Worm (Caenorhabditis elegans) whole organism, L4 larva: ENCODE measurements around the gene bris-1.
A peak's percentile ranks its signal among the peaks of the same experiment; 100 is the strongest.

Experiments used
- F44E2.7 ChIP-seq: fragments of 200-800 bp; sonication (Bioruptor generic); IDR thresholded peaks from 2 replicates; pipeline ENCODE4 v2.1.2; 2022; ENCODE audit warnings: missing genetic modification characterization, missing compliant biosample characterization
- Y5F2A.4 ChIP-seq: fragments of 200-800 bp; sonication (Bioruptor generic); optimal IDR thresholded peaks from 2 replicates; lab custom pipeline; 2018; ENCODE audit warnings: mild to moderate bottlenecking, missing genetic modification characterization, missing compliant biosample characterization
- aha-1 ChIP-seq: fragments of 150-350 bp; peaks from one replicate; lab custom pipeline; 2014; ENCODE audit warnings: missing biosample characterization, missing genetic modification characterization
- ceh-44 ChIP-seq: fragments of 200-800 bp; sonication (Bioruptor generic); IDR thresholded peaks from 2 replicates; pipeline ENCODE4 v1.3.6; 2022; ENCODE audit warnings: missing genetic modification reagents, missing genetic modification characterization, missing compliant biosample characterization
- ceh-82 ChIP-seq: sonication (generic microtip); optimal IDR thresholded peaks from 2 replicates; lab custom pipeline; 2017; ENCODE audit warnings: missing biosample characterization, missing genetic modification characterization
- daf-16 ChIP-seq, 3 experiments: sonication (generic microtip); optimal IDR thresholded peaks; 2 replicates each; lab custom pipeline; 2016 to 2017; ENCODE audit warnings: missing genetic modification characterization in 3 of 3, missing genetic modification reagents in 3 of 3, mild to moderate bottlenecking in 2 of 3, missing compliant biosample characterization in 2 of 3, missing biosample characterization in 1 of 3, moderate library complexity in 1 of 3
- dmd-6 ChIP-seq: fragments of 200-800 bp; sonication (Bioruptor generic); IDR thresholded peaks from 2 replicates; pipeline ENCODE4 v1.3.6; 2022; ENCODE audit warnings: missing genetic modification reagents, missing genetic modification characterization, missing compliant biosample characterization
- dpl-1 ChIP-seq: fragments of 150-350 bp; optimal IDR thresholded peaks from 2 replicates; lab custom pipeline; 2014; ENCODE audit warnings: missing biosample characterization, missing genetic modification reagents, missing genetic modification characterization
- dve-1 ChIP-seq: sonication (generic microtip); optimal IDR thresholded peaks from 2 replicates; lab custom pipeline; 2017; ENCODE audit warnings: antibody characterized with exemption, mild to moderate bottlenecking, missing genetic modification characterization, missing compliant biosample characterization; ENCODE audit not compliant: insufficient read depth
- hif-1 ChIP-seq, 2 experiments: sonication (generic microtip); optimal IDR thresholded peaks; 2 replicates each; lab custom pipeline; 2016 to 2017; ENCODE audit warnings: missing compliant biosample characterization in 2 of 2, missing genetic modification characterization in 2 of 2, missing genetic modification reagents in 2 of 2, missing genotype in 2 of 2, mild to moderate bottlenecking in 1 of 2
- hlh-11 ChIP-seq: fragments of 200-800 bp; sonication (Bioruptor generic); optimal IDR thresholded peaks from 2 replicates; lab custom pipeline; 2018; ENCODE audit warnings: mild to moderate bottlenecking, missing genetic modification characterization, missing compliant biosample characterization
- hlh-30 ChIP-seq: sonication (generic microtip); optimal IDR thresholded peaks from 2 replicates; lab custom pipeline; 2017; ENCODE audit warnings: antibody characterized with exemption, mild to moderate bottlenecking, missing genetic modification characterization, missing compliant biosample characterization; ENCODE audit not compliant: insufficient read depth
- lin-39 ChIP-seq: fragments of 150-350 bp; optimal IDR thresholded peaks from 2 replicates; lab custom pipeline; 2014; ENCODE audit warnings: missing biosample characterization, missing genetic modification reagents, missing genetic modification characterization
- lsy-2 ChIP-seq, 2 experiments: fragments of 150-350 bp in 1 of 2; sonication (generic microtip) in 1 of 2; optimal IDR thresholded peaks; 2 replicates each; lab custom pipeline; 2014 to 2017; ENCODE audit warnings: missing biosample characterization in 2 of 2, missing genetic modification characterization in 2 of 2
- madf-5 ChIP-seq, 2 experiments: fragments of 200-800 bp; sonication (Bioruptor generic); IDR thresholded peaks; 2 replicates each; pipeline ENCODE4 v1.3.6; 2022; ENCODE audit warnings: missing compliant biosample characterization in 2 of 2, missing genetic modification characterization in 2 of 2
- mdl-1 ChIP-seq, 2 experiments: fragments of 150-350 bp in 1 of 2; sonication (generic microtip) in 1 of 2; optimal IDR thresholded peaks; 2 replicates each; lab custom pipeline; 2014 to 2017; ENCODE audit warnings: missing biosample characterization in 2 of 2, missing genetic modification characterization in 2 of 2
- mep-1 ChIP-seq: fragments of 150-350 bp; sonication (generic microtip); optimal IDR thresholded peaks from 3 replicates; lab custom pipeline; 2014; ENCODE audit warnings: missing biosample characterization, missing genetic modification characterization
- mes-2 ChIP-seq: sonication (generic microtip); optimal IDR thresholded peaks from 2 replicates; lab custom pipeline; 2016; ENCODE audit warnings: missing genotype, mild to moderate bottlenecking, missing genetic modification characterization, missing compliant biosample characterization; ENCODE audit not compliant: poor library complexity, severe bottlenecking
- mxl-2 ChIP-seq: fragments of 200-800 bp; sonication (Bioruptor generic); conservative IDR thresholded peaks from 2 replicates; pipeline ENCODE4 v1.3.6; 2022; ENCODE audit warnings: missing genetic modification reagents, missing genetic modification characterization, missing compliant biosample characterization
- nhr-28 ChIP-seq: fragments of 150-350 bp; optimal IDR thresholded peaks from 2 replicates; lab custom pipeline; 2014; ENCODE audit warnings: missing biosample characterization, missing genetic modification characterization
- nhr-41 ChIP-seq: fragments of 200-800 bp; sonication (Bioruptor generic); IDR thresholded peaks from 2 replicates; pipeline ENCODE4 v1.3.6; 2022; ENCODE audit warnings: missing genetic modification reagents, missing genetic modification characterization, missing compliant biosample characterization
- nhr-6 ChIP-seq: fragments of 150-350 bp; optimal IDR thresholded peaks from 2 replicates; lab custom pipeline; 2014; ENCODE audit warnings: missing biosample characterization, missing genetic modification characterization
- nhr-77 ChIP-seq: fragments of 150-350 bp; optimal IDR thresholded peaks from 2 replicates; lab custom pipeline; 2014; ENCODE audit warnings: missing biosample characterization, missing genetic modification characterization
- php-3 ChIP-seq: fragments of 200-800 bp; sonication (Bioruptor generic); IDR thresholded peaks from 2 replicates; pipeline ENCODE4 v1.3.6; 2022; ENCODE audit warnings: missing genetic modification reagents, missing genetic modification characterization, missing compliant biosample characterization
- pqm-1 ChIP-seq: sonication (generic microtip); optimal IDR thresholded peaks from 2 replicates; lab custom pipeline; 2017; ENCODE audit warnings: missing biosample characterization, missing genetic modification characterization
- rbr-2 ChIP-seq: sonication (generic microtip); optimal IDR thresholded peaks from 2 replicates; lab custom pipeline; 2016; ENCODE audit warnings: missing genotype, missing genetic modification characterization, missing compliant biosample characterization
- set-16 ChIP-seq: fragments of 200-800 bp; sonication (Bioruptor generic); IDR thresholded peaks from 2 replicates; pipeline ENCODE4 v1.3.6; 2022; ENCODE audit warnings: missing genetic modification reagents, missing genetic modification characterization, missing compliant biosample characterization
- unc-62 ChIP-seq, 3 experiments: fragments of 150-350 bp in 1 of 3; sonication (generic microtip); optimal IDR thresholded peaks in 2 of 3; peaks in 1 of 3; 1 replicate in 1 of 3; 2 replicates in 2 of 3; lab custom pipeline; 2014 to 2017; ENCODE audit warnings: missing biosample characterization in 3 of 3, missing genetic modification characterization in 3 of 3, missing genetic modification reagents in 3 of 3, missing genotype in 1 of 3
- zag-1 ChIP-seq: fragments of 150-350 bp; optimal IDR thresholded peaks from 2 replicates; lab custom pipeline; 2014; ENCODE audit warnings: missing biosample characterization, missing genetic modification characterization
- zfp-2 ChIP-seq: sonication (generic microtip); optimal IDR thresholded peaks from 2 replicates; lab custom pipeline; 2016; ENCODE audit warnings: mild to moderate bottlenecking, missing genetic modification characterization, missing compliant biosample characterization
- ztf-7 ChIP-seq: fragments of 150-350 bp; optimal IDR thresholded peaks from 2 replicates; lab custom pipeline; 2014; ENCODE audit warnings: missing biosample characterization, missing genetic modification characterization

Gene bris-1

DNA sequence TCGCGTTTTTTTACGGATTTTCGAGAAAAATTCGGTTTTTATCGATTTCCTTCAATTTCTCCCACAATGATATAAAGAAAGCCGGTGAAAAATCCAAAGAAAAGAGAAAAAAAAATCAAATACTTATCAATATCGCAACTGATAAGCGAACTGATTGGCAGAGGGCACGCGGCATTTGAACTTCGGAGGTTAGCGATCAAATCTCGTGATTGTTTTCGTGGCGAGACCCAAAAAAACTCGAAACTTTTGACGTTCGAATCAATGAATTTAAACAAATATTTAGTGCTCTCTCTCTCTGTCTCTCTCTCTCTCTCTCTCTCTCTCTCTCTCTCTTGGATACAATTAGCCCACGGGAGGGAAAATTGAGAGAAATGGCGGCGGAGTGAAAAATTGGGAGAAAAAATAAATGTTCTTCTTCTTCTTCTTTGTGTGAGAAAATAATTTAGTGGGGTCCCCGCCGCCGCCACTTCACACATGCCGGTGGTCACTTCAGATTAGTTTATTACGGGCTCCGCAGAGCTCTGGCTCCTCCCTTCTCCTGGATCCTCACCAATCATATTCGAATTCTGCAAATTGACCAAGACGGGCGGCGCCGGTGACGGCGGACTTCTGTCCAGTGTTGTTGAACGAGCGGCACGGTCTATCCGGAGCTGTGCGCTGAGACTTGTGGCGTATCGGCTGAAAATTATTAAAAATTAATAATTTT is 4.4 kb downstream of the bris-1 start:
- TF ChIP-seq dve-1 (tag; lab: Kevin White, UChicago) (peak; percentile 54), zfp-2 (tag; lab: Kevin White, UChicago) (no peak), daf-16 (GFP tag; optimal IDR thresholded peaks at IDR 0.05; lab: Kevin White, UChicago) (no peak), daf-16 (tag; optimal IDR thresholded peaks at IDR 0.05; lab: Kevin White, UChicago) (peak; percentile 47), lsy-2 (tag; optimal IDR thresholded peaks at IDR 0.05; lab: Kevin White, UChicago) (peak in 1 of 2 experiments; percentile 19), zag-1 (tag; lab: Kevin White, UChicago) (no peak), hlh-11 (tag; lab: Kevin White, UChicago) (peak; percentile 43), rbr-2 (tag; lab: Kevin White, UChicago) (no peak), dmd-6 (GFP tag; lab: Robert Waterston, UW) (peak; percentile 49; the same call in 1 of the 2 replicates), dpl-1 (GFP tag; lab: Kevin White, UChicago) (no peak), nhr-41 (GFP tag; lab: Robert Waterston, UW) (peak; percentile 71; the same call in 1 of the 2 replicates), hif-1 (tag; optimal IDR thresholded peaks at IDR 0.05; lab: Kevin White, UChicago) (no peak), mep-1 (peak; percentile 0), lin-39 (tag; lab: Kevin White, UChicago) (no peak), nhr-77 (tag; lab: Kevin White, UChicago) (no peak), nhr-28 (tag; lab: Kevin White, UChicago) (peak; percentile 55), ceh-82 (tag; lab: Kevin White, UChicago) (no peak), pqm-1 (tag; lab: Kevin White, UChicago) (peak; percentile 43), nhr-6 (no peak), mdl-1 (tag; optimal IDR thresholded peaks at IDR 0.05; lab: Kevin White, UChicago) (peak in 1 of 2 experiments; percentile 4), mxl-2 (no peak), hlh-30 (tag; lab: Kevin White, UChicago) (peak; percentile 62), set-16 (GFP tag; lab: Robert Waterston, UW) (peak; percentile 53), php-3 (no peak)

DNA sequence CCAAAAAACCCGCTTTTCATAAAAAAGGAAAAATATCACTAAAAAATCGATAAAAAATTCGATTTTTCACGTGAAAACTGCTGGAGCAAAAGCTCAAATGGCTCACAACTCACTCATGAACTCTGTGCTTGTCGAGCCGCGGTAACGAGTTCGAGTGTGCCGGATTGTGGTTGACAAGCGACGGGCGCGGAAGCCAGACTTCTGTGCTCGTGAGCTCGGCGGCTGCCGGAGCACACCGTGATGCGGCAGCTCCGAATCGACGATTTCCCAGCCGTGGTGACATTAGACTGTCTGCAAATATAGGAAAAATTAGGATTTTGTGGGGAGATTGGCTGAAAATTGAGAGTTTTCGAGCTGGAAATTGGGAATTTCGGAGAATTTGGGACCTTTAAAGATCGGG is 6.3 kb downstream of the bris-1 start:
- TF ChIP-seq daf-16 (GFP tag; optimal IDR thresholded peaks at IDR 0.05; lab: Kevin White, UChicago) (no peak), daf-16 (tag; optimal IDR thresholded peaks at IDR 0.05; lab: Kevin White, UChicago) (no peak), set-16 (GFP tag; lab: Robert Waterston, UW) (peak; percentile 78), nhr-6 (no peak), ceh-44 (no peak)

DNA sequence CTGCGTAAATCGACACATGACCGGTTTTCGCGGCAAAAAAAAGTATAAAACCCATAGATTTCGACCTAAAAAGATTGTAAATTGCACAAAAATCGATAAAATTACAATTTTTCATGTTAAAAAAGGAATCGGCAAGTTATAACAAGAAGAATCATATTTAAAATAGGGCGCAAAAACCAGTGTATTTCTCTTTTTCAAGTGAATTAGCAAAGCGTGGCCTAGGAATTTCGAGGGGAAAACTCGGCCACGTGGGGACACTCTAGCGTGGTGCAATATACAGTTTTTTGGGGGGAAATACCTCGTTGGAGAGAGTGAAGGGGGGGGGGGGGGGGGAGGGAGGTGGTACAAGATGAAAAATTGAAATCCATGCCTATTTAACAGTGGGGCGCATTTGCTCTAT is 11.6 kb downstream of the bris-1 start:
- TF ChIP-seq aha-1 (tag; lab: Kevin White, UChicago): peak; percentile 12
- TF ChIP-seq madf-5 (GFP tag; IDR thresholded peaks at IDR 0.05; lab: Robert Waterston, UW): no peak
- no peak for TF ChIP-seq ztf-7 (tag; lab: Kevin White, UChicago)
- TF ChIP-seq F44E2.7: no peak
- no peak for TF ChIP-seq lin-39 (tag; lab: Kevin White, UChicago)
- TF ChIP-seq pqm-1 (tag; lab: Kevin White, UChicago): no peak
- peak; percentile 53 for TF ChIP-seq mes-2

DNA sequence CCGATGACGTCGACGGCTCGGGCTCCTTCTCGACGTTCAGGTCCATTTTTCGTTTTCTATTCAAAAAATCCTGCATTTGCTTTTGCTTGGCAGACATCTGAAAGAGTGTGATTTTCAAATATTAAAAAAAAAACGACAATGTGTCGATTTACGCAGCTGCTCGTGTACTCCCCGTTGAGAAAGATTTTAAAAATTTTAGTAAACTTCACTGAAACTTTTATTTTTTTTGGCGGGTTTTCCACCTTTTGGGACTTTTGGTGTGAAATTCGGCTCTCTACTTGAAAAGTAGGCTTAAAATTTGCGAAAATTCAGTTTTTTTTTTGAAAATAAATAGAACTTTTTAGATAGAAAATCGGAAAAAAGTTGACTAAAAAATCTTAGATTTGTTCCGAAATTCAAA is 12.0 kb downstream of the bris-1 start, which contains the start of gene M02B7.7:
M02B7.7 (minus strand) TSS at position 101 of the 400 bp plus-strand sequence.
- TF ChIP-seq ceh-44 (no peak), php-3 (no peak), mes-2 (peak; percentile 3)
- TF ChIP-seq, all 104 proteins: peak for 1

DNA sequence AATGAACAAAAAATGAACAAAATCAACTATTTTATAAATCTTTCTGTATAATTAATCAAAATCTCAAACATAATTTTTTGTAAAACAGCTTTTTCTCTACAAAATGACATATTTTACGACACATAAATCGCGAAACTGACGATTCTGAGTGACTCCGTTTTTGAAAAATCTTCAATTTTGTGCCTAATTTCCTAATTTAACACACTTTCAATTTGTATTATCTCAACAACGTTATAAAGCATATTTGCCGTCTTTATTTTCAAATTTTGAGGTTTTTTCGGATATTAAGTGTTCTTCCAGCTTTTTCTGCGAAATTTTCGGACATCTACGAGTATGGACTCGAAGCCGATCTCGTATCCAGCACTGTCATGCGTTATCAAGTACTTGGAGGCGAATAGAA is 13.9 kb downstream of the bris-1 start, which contains the start of gene fbxc-47:
fbxc-47 (plus strand) TSS at position 301 of the 400 bp plus-strand sequence.
- no peak for TF ChIP-seq Y5F2A.4 (GFP tag; lab: Kevin White, UChicago)
- TF ChIP-seq unc-62 (GFP tag; optimal IDR thresholded peaks at IDR 0.05 in 1 of 2; lab: Kevin White, UChicago): peak in 1 of 2 experiments; percentile 9
- TF ChIP-seq unc-62 (tag; optimal IDR thresholded peaks at IDR 0.05; lab: Kevin White, UChicago): no peak
- TF ChIP-seq F44E2.7: no peak
- TF ChIP-seq, all 104 proteins: peak for 1
